Fruit fly (Drosophila melanogaster) whole organism, prepupa: Measurements from ENCODE around the gene trbl.

ENCODE experiments used
- CG10669 ChIP-seq: fragments of 200-800 bp; sonication (Bioruptor generic); optimal IDR thresholded peaks from 3 replicates; lab custom pipeline; 2018; ENCODE audit warnings: missing biosample characterization, mild to moderate bottlenecking, missing genetic modification characterization, moderate library complexity
- CG11762 ChIP-seq: fragments of 200-800 bp; sonication (Bioruptor generic); optimal IDR thresholded peaks from 3 replicates; lab custom pipeline; 2016; ENCODE audit warnings: missing biosample characterization, missing genetic modification characterization; ENCODE audit not compliant: insufficient read depth
- CG11902 ChIP-seq: fragments of 200-800 bp; sonication (Bioruptor generic); optimal IDR thresholded peaks from 3 replicates; lab custom pipeline; 2016; ENCODE audit warnings: missing biosample characterization, missing genetic modification characterization
- CG1621 ChIP-seq: fragments of 200-800 bp; sonication (Bioruptor generic); optimal IDR thresholded peaks from 3 replicates; lab custom pipeline; 2018; ENCODE audit warnings: missing biosample characterization, mild to moderate bottlenecking, missing genetic modification characterization
- CG31627 ChIP-seq: fragments of 200-800 bp; sonication (Bioruptor generic); optimal IDR thresholded peaks from 3 replicates; lab custom pipeline; 2016; ENCODE audit warnings: missing biosample characterization, missing genetic modification characterization
- CG32006 ChIP-seq: fragments of 200-800 bp; sonication (Bioruptor generic); optimal IDR thresholded peaks from 3 replicates; lab custom pipeline; 2017; ENCODE audit warnings: missing biosample characterization, mild to moderate bottlenecking, missing genetic modification characterization
- CG34406 ChIP-seq: fragments of 200-800 bp; sonication (Bioruptor generic); optimal IDR thresholded peaks from 3 replicates; lab custom pipeline; 2016; ENCODE audit warnings: missing biosample characterization, missing genetic modification characterization
- CG4318 ChIP-seq: fragments of 200-800 bp; sonication (Bioruptor generic); optimal IDR thresholded peaks from 3 replicates; lab custom pipeline; 2017; ENCODE audit warnings: missing biosample characterization, mild to moderate bottlenecking, missing genetic modification characterization
- CG8119 ChIP-seq: fragments of 200-800 bp; sonication (Bioruptor generic); IDR thresholded peaks from 3 replicates; pipeline ENCODE4 v1.3.6; 2022; ENCODE audit warnings: missing biosample characterization, missing genetic modification characterization
- CG8319 ChIP-seq: fragments of 200-800 bp; sonication (Bioruptor generic); optimal IDR thresholded peaks from 3 replicates; lab custom pipeline; 2016; ENCODE audit warnings: missing biosample characterization, missing genetic modification characterization
- CG8632 ChIP-seq: fragments of 200-800 bp; sonication (Bioruptor generic); optimal IDR thresholded peaks from 3 replicates; lab custom pipeline; 2016; ENCODE audit warnings: missing biosample characterization, missing genetic modification characterization
- Eip78C ChIP-seq: fragments of 200-800 bp; sonication (Bioruptor generic); peaks from one replicate; lab custom pipeline; 2016; ENCODE audit warnings: missing biosample characterization, missing genetic modification characterization
- Eip93F ChIP-seq: fragments of 200-800 bp; sonication (Bioruptor generic); optimal IDR thresholded peaks from 2 replicates; lab custom pipeline; 2016; ENCODE audit warnings: missing biosample characterization, mild to moderate bottlenecking, missing genetic modification characterization
- Ets96B ChIP-seq: fragments of 200-800 bp; optimal IDR thresholded peaks from 2 replicates; lab custom pipeline; 2019; ENCODE audit warnings: missing biosample characterization, mild to moderate bottlenecking, missing genetic modification characterization, moderate library complexity
- Hr39 ChIP-seq: fragments of 200-800 bp; sonication (Bioruptor generic); optimal IDR thresholded peaks from 2 replicates; lab custom pipeline; 2016; ENCODE audit warnings: missing biosample characterization, missing genetic modification characterization
- Lpt ChIP-seq: fragments of 200-800 bp; sonication (Bioruptor generic); optimal IDR thresholded peaks from 3 replicates; lab custom pipeline; 2016; ENCODE audit warnings: missing biosample characterization, missing genetic modification characterization
- Met ChIP-seq: fragments of 200-800 bp; sonication (Bioruptor generic); optimal IDR thresholded peaks from 3 replicates; lab custom pipeline; 2016; ENCODE audit warnings: missing biosample characterization, missing genetic modification characterization
- Smox ChIP-seq: fragments of 200-800 bp; sonication (Bioruptor generic); optimal IDR thresholded peaks from 3 replicates; lab custom pipeline; 2016; ENCODE audit warnings: missing biosample characterization, missing genetic modification characterization
- Sox102F ChIP-seq: fragments of 200-800 bp; sonication (Bioruptor generic); optimal IDR thresholded peaks from 2 replicates; lab custom pipeline; 2016; ENCODE audit warnings: missing biosample characterization, mild to moderate bottlenecking, missing genetic modification characterization
- Sox14 ChIP-seq: fragments of 200-800 bp; sonication (Bioruptor generic); optimal IDR thresholded peaks from 3 replicates; lab custom pipeline; 2016; ENCODE audit warnings: missing biosample characterization, missing genetic modification characterization
- Sox15 ChIP-seq: fragments of 200-800 bp; sonication (Bioruptor generic); optimal IDR thresholded peaks from 3 replicates; lab custom pipeline; 2016; ENCODE audit warnings: missing biosample characterization, missing genetic modification characterization
- acj6 ChIP-seq: fragments of 200-800 bp; sonication (Bioruptor generic); optimal IDR thresholded peaks from 3 replicates; lab custom pipeline; 2016; ENCODE audit warnings: missing biosample characterization, missing genetic modification characterization
- cyc ChIP-seq: fragments of 200-800 bp; sonication (Bioruptor generic); optimal IDR thresholded peaks from 3 replicates; lab custom pipeline; 2016; ENCODE audit warnings: missing biosample characterization, missing genetic modification characterization
- dac ChIP-seq: fragments of 200-800 bp; sonication (Bioruptor generic); optimal IDR thresholded peaks from 2 replicates; lab custom pipeline; 2017; ENCODE audit warnings: missing biosample characterization, mild to moderate bottlenecking, missing genetic modification characterization
- esn ChIP-seq: fragments of 200-800 bp; sonication (Bioruptor generic); optimal IDR thresholded peaks from 2 replicates; lab custom pipeline; 2016; ENCODE audit warnings: missing biosample characterization, mild to moderate bottlenecking, missing genetic modification characterization, moderate library complexity
- fd59A ChIP-seq: fragments of 200-800 bp; sonication (Bioruptor generic); optimal IDR thresholded peaks from 2 replicates; lab custom pipeline; 2017; ENCODE audit warnings: missing biosample characterization, mild to moderate bottlenecking, missing genetic modification characterization, missing genetic modification reagents
- fd85E ChIP-seq: fragments of 200-800 bp; sonication (Bioruptor generic); optimal IDR thresholded peaks from 3 replicates; lab custom pipeline; 2016; ENCODE audit warnings: missing biosample characterization, missing genetic modification characterization
- fkh ChIP-seq: fragments of 200-800 bp; sonication (Bioruptor generic); optimal IDR thresholded peaks from 3 replicates; lab custom pipeline; 2017; ENCODE audit warnings: missing biosample characterization, mild to moderate bottlenecking, missing genetic modification characterization, moderate library complexity
- lz ChIP-seq: fragments of 200-800 bp; sonication (Bioruptor generic); optimal IDR thresholded peaks from 3 replicates; lab custom pipeline; 2016; ENCODE audit warnings: missing biosample characterization, missing genetic modification characterization
- net ChIP-seq: fragments of 200-800 bp; sonication (Bioruptor generic); optimal IDR thresholded peaks from 3 replicates; lab custom pipeline; 2016; ENCODE audit warnings: missing biosample characterization, missing genetic modification characterization
- ss ChIP-seq, 2 experiments: fragments of 200-800 bp; sonication (Bioruptor generic); optimal IDR thresholded peaks; 2 replicates in 1 of 2; 3 replicates in 1 of 2; lab custom pipeline; 2017 to 2018; ENCODE audit warnings: mild to moderate bottlenecking in 2 of 2, missing biosample characterization in 2 of 2, missing genetic modification characterization in 2 of 2, moderate library complexity in 1 of 2
- svp ChIP-seq: fragments of 200-800 bp; sonication (Bioruptor generic); peaks from one replicate; lab custom pipeline; 2016; ENCODE audit warnings: missing biosample characterization, missing genetic modification characterization
- topi ChIP-seq: fragments of 200-800 bp; sonication (Bioruptor generic); optimal IDR thresholded peaks from 3 replicates; lab custom pipeline; 2016; ENCODE audit warnings: missing biosample characterization, missing genetic modification characterization
- vri ChIP-seq: fragments of 200-800 bp; sonication (Bioruptor generic); optimal IDR thresholded peaks from 3 replicates; lab custom pipeline; 2016; ENCODE audit warnings: missing biosample characterization, mild to moderate bottlenecking, missing genetic modification characterization

The trbl gene

DNA sequence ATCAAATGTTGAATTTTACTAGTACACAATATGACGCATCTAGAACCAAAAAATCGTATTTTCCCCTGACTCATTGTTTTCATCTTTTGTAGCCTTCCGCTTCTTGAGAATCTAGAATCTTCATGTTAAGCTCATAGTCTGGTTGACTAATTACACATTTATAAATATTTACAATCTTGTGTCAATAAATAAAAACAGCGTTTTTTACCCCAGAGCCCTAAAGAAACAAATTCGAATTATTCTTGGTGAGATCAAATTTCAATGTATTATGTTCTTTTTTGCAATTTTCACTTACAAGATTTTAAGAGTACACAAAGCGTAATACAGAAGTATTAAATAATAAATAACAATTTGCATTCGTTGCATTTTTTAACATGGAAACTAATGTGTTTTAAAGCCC, 5.4 kb downstream of the trbl start:
- TF ChIP-seq Sox14 (GFP tag; lab: Kevin White, UChicago) (no peak), fd59A (no peak), CG1621 (tag; lab: Kevin White, UChicago) (no peak), fkh (GFP tag; lab: Kevin White, UChicago) (peak; percentile 39), net (GFP tag; lab: Kevin White, UChicago) (no peak)

DNA sequence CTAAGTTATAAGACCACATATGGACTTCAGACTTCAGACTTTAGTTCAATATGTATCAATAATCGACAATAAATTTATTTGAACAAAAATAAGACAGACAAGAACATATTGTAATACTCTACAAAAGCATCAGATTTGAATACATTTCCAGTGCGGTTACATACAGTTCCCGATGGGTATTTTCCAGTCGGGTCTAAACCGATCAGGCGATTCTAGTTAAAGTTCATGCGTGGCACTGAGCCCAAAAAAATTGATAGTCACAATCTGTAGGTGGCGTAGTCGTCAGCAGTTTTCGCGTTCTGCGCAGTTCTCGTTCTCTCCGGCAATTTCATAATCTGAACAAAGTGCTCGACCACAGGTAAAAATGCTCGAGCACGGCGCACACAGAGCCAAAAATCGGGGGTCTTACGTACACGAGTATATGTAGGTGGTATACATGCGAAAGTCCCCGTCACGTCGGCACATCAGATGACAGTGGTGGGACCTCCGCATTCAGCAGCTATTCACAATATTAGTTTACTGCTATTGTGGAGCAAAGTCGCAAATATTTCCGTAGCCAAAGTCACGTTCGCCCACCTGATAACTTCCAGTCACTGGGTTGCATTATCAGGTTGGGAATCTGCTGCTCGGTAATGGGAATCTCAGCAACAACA, 6.0 kb downstream of the trbl start:
- TF ChIP-seq CG32006 (GFP tag; lab: Kevin White, UChicago), result no peak
- peak; percentile 66 for TF ChIP-seq Eip78C (GFP tag; lab: Kevin White, UChicago)
- TF ChIP-seq svp (GFP tag; lab: Kevin White, UChicago), result peak; percentile 73
- TF ChIP-seq ss (GFP tag; optimal IDR thresholded peaks at IDR 0.05; lab: Kevin White, UChicago), result no peak
- TF ChIP-seq fd85E (GFP tag; lab: Kevin White, UChicago), result no peak
- peak; percentile 91 for TF ChIP-seq vri (GFP tag; lab: Kevin White, UChicago)
- TF ChIP-seq acj6, result no peak
- TF ChIP-seq CG10669, result no peak
- TF ChIP-seq CG34406, result no peak
- TF ChIP-seq Eip93F, result peak; percentile 5
- TF ChIP-seq cyc (GFP tag; lab: Kevin White, UChicago), result peak; percentile 3
- peak; percentile 11 for TF ChIP-seq Sox14 (GFP tag; lab: Kevin White, UChicago)
- no peak for TF ChIP-seq CG4318
- no peak for TF ChIP-seq dac (GFP tag; lab: Kevin White, UChicago)
- peak; percentile 38 for TF ChIP-seq esn (GFP tag; lab: Kevin White, UChicago)
- TF ChIP-seq topi, result peak; percentile 26
- TF ChIP-seq Sox102F, result no peak
- TF ChIP-seq CG8632, result no peak
- peak; percentile 14 for TF ChIP-seq lz (GFP tag; lab: Kevin White, UChicago)
- TF ChIP-seq Lpt, result no peak
- TF ChIP-seq Met, result peak; percentile 39

DNA sequence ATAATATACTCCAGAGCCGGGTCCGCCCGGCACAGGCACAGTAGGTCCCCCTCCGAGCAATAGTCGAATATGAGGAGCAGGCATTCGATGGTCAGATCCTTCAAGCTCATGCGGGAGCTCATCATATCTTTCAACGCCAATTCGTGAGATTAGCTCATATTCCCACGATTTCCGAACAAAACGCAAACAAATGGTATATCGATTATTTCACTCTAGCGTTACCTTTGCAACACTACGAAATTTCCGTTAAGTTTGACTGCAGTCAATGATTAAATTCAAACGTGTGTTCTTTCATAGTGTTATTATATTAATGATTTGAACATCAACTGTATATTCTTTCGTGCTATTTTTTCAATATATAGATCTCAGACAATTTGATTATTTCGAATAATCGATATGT, 8.1 kb downstream of the trbl start, which contains the start of gene CG33969:
TSS of gene CG33969 (minus strand) at position 197 of the 400 bp plus-strand sequence.
- peak; percentile 32 for TF ChIP-seq Sox14 (GFP tag; lab: Kevin White, UChicago)
- TF ChIP-seq CG11902, result no peak
- TF ChIP-seq fkh (GFP tag; lab: Kevin White, UChicago), result peak; percentile 73
- TF ChIP-seq CG8632, result no peak
- TF ChIP-seq vri (GFP tag; lab: Kevin White, UChicago), result peak; percentile 73
- peak; percentile 1 for TF ChIP-seq topi
- peak; percentile 24 for TF ChIP-seq esn (GFP tag; lab: Kevin White, UChicago)
- TF ChIP-seq Eip78C (GFP tag; lab: Kevin White, UChicago), result peak; percentile 77

DNA sequence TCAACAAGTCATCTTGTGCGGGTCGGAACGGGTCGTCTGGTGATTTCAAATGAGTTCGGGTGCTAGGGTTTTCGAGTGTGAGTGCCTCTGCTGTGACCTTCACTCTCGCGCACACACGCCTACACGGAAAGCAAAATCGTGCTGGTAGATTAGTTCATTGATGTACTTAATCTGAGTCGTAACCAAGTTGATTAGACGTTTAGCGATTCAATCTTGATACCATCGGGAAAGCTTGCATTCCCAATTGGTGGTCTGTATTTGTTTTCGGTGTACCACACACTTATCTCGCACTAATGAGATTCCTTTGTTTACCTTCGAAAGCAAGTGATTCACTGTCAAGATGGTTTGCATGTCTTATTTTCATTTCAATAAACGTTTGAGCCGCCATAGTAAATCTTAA, 12.4 kb downstream of the trbl start:
- TF ChIP-seq CG11762 (GFP tag; lab: Kevin White, UChicago), result no peak
- TF ChIP-seq Ets96B (tag; lab: Kevin White, UChicago), result no peak
- no peak for TF ChIP-seq fd85E (GFP tag; lab: Kevin White, UChicago)
- no peak for TF ChIP-seq CG8119 (GFP tag; lab: Robert Waterston, UW)
- TF ChIP-seq Hr39 (GFP tag; lab: Kevin White, UChicago), result peak; percentile 24
- TF ChIP-seq fkh (GFP tag; lab: Kevin White, UChicago), result peak; percentile 51
- TF ChIP-seq vri (GFP tag; lab: Kevin White, UChicago), result peak; percentile 63
- peak; percentile 3 for TF ChIP-seq CG8319
- no peak for TF ChIP-seq dac (GFP tag; lab: Kevin White, UChicago)
- peak; percentile 26 for TF ChIP-seq esn (GFP tag; lab: Kevin White, UChicago)
- TF ChIP-seq CG31627 (GFP tag; lab: Kevin White, UChicago), result peak; percentile 25
- TF ChIP-seq Eip78C (GFP tag; lab: Kevin White, UChicago), result peak; percentile 41
- peak; percentile 91 for TF ChIP-seq svp (GFP tag; lab: Kevin White, UChicago)
- TF ChIP-seq Lpt, result no peak
- no peak for TF ChIP-seq Smox (GFP tag; lab: Kevin White, UChicago)
- no peak for TF ChIP-seq CG32006 (GFP tag; lab: Kevin White, UChicago)
- TF ChIP-seq Sox14 (GFP tag; lab: Kevin White, UChicago), result peak; percentile 16
- TF ChIP-seq CG10669, result no peak
- no peak for TF ChIP-seq Sox15 (GFP tag; lab: Kevin White, UChicago)
